Worm (Caenorhabditis elegans) whole organism, L3 larva: ENCODE data around the gene pqn-57.
A peak's percentile ranks its signal among the peaks of the same experiment; 100 is the strongest.

Experiments
- eor-1 ChIP-seq, 2 experiments: fragments of 150-350 bp; optimal IDR thresholded peaks; 2 replicates each; lab custom pipeline; 2014 to 2018; ENCODE audit warnings: missing biosample characterization in 2 of 2, missing genetic modification characterization in 2 of 2
- fkh-10 ChIP-seq: sonication (generic microtip); optimal IDR thresholded peaks from 2 replicates; lab custom pipeline; 2017; ENCODE audit warnings: missing biosample characterization, missing genetic modification reagents, missing genetic modification characterization
- sea-2 ChIP-seq: fragments of 150-350 bp; sonication (generic microtip); optimal IDR thresholded peaks from 4 replicates; lab custom pipeline; 2014; ENCODE audit warnings: missing biosample characterization, missing genetic modification reagents, missing genetic modification characterization
- snpc-4 ChIP-seq: fragments of 150-350 bp; optimal IDR thresholded peaks from 2 replicates; lab custom pipeline; 2014; ENCODE audit warnings: missing biosample characterization, missing genetic modification characterization
- zag-1 ChIP-seq: fragments of 150-350 bp; optimal IDR thresholded peaks from 2 replicates; lab custom pipeline; 2014; ENCODE audit warnings: missing biosample characterization, missing genetic modification characterization
- ztf-11 ChIP-seq: fragments of 150-350 bp; optimal IDR thresholded peaks from 2 replicates; lab custom pipeline; 2014; ENCODE audit warnings: missing biosample characterization, missing genetic modification characterization

DNA sequence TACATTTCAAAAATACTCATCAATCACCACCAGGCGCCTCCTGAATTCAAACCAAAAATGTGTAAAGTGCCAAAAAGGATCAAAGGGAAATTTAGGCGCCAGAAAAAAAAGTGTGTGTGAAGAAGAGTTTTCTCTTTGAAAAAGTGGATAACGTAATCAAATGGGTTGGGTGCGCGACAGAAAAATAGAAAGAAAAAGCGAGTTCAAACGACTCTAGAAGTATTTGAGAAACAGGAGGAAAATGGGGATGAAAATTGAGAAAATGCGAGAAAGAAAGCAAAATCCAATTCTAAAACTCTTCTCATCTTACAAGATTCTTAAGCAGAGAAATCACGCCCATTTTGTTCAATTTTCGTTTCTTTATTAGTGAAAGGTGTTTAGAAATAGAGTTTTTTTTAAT lies 12.3 kb downstream of the pqn-57 start:
- no peak for TF ChIP-seq sea-2
- TF ChIP-seq zag-1 (tag; lab: Kevin White, UChicago): no peak
- no peak for TF ChIP-seq eor-1 (tag; optimal IDR thresholded peaks at IDR 0.05; lab: Kevin White, UChicago)
- TF ChIP-seq fkh-10 (GFP tag; lab: Kevin White, UChicago): peak; percentile 22
- no peak for TF ChIP-seq snpc-4
- TF ChIP-seq ztf-11 (tag; lab: Kevin White, UChicago): no peak
